Worm (Caenorhabditis elegans) whole organism, L4 larva: ENCODE data around the gene magi-1.

ENCODE experiments used
- ceh-20 ChIP-seq: fragments of 200-800 bp; sonication (Bioruptor generic); IDR thresholded peaks from 2 replicates; pipeline ENCODE4 v1.3.6; 2022; ENCODE audit warnings: missing genetic modification reagents, missing genetic modification characterization, missing compliant biosample characterization
- fos-1 ChIP-seq: fragments of 150-350 bp; optimal IDR thresholded peaks from 2 replicates; lab custom pipeline; 2014; ENCODE audit warnings: missing biosample characterization, missing genetic modification characterization
- lir-3 ChIP-seq: sonication (generic microtip); optimal IDR thresholded peaks from 2 replicates; lab custom pipeline; 2016; ENCODE audit warnings: mild to moderate bottlenecking, missing genetic modification characterization, missing compliant biosample characterization
- mep-1 ChIP-seq: fragments of 150-350 bp; sonication (generic microtip); optimal IDR thresholded peaks from 3 replicates; lab custom pipeline; 2014; ENCODE audit warnings: missing biosample characterization, missing genetic modification characterization
- nhr-76 ChIP-seq: fragments of 150-350 bp; optimal IDR thresholded peaks from 2 replicates; lab custom pipeline; 2014; ENCODE audit warnings: missing biosample characterization, missing genetic modification characterization
- pqm-1 ChIP-seq: sonication (generic microtip); optimal IDR thresholded peaks from 2 replicates; lab custom pipeline; 2017; ENCODE audit warnings: missing biosample characterization, missing genetic modification characterization
- skn-1 ChIP-seq: fragments of 150-350 bp; optimal IDR thresholded peaks from 2 replicates; lab custom pipeline; 2014; ENCODE audit warnings: missing biosample characterization, missing genetic modification characterization
- zag-1 ChIP-seq: fragments of 150-350 bp; optimal IDR thresholded peaks from 2 replicates; lab custom pipeline; 2014; ENCODE audit warnings: missing biosample characterization, missing genetic modification characterization
- ztf-11 ChIP-seq: fragments of 150-350 bp; optimal IDR thresholded peaks from 2 replicates; lab custom pipeline; 2014; ENCODE audit warnings: missing biosample characterization, missing genetic modification characterization

ce11 chrIV:11713289-11713688, 1.6 kb upstream of the magi-1 start:
- no peak for TF ChIP-seq ztf-11 (tag; lab: Kevin White, UChicago)
- no peak for TF ChIP-seq lir-3 (tag; lab: Kevin White, UChicago)
- TF ChIP-seq nhr-76: no peak
- TF ChIP-seq skn-1 (tag; lab: Kevin White, UChicago): no peak
- no peak for TF ChIP-seq fos-1 (tag; lab: Kevin White, UChicago)
- TF ChIP-seq zag-1: no peak
- TF ChIP-seq pqm-1 (tag; lab: Kevin White, UChicago): no peak
- no peak for TF ChIP-seq mep-1
- TF ChIP-seq ceh-20 (GFP tag; lab: Robert Waterston, UW): no peak
